Worm (Caenorhabditis elegans): ENCODE measurements around the gene K12D9.1.
"Not testable (repeated sequence)": the region's sequence is repeated elsewhere in the genome, so short reads cannot be mapped to it uniquely, and the experiment has no call there.

The K12D9.1 gene

DNA sequence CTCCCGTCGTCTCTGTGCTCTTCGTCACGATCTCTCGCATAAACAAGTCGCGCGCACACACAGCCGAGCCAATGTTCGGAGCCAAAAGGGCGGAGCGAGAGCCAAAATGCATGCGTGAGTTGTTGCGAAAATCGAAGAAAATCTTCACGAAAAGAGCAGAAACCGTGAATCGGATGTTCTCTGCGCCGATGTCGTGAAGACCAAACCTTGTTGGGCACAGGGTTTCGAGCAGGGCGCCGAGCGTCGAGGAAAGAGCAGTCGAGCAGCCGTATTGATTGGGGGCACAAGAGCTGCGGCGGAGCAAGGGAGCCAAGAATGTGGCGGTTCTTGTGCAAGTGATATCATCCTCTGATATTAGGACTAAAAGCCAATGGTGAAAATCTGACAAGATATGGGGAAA is 32.1 kb downstream of the K12D9.1 start:
- TF ChIP-seq ztf-4 (tag; optimal IDR thresholded peaks at IDR 0.05): no peak
- no peak for TF ChIP-seq C34F6.9 (tag; optimal IDR thresholded peaks at IDR 0.05)

DNA sequence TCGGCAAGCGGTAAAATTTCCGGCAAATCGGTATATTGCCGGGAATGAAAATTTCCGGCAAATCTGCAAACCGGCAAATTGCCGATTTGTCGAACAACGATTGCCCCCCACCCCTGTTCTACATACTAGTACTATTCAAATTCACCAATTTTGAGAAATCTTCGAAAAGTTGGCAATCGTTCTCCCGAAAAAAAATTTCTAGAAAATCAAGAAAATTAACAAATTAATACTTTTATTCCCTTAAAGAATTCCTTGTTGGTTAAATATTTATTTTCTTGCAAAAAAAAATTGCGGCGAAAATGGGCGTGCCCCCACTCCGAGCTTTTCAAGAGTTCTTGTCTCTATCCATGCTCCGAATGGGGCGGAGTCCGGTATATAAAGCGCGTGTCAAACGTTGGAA is 40.0 kb downstream of the K12D9.1 start, which contains the start of gene C50H11.8:
TSS of gene C50H11.8 (plus strand) at position 301 of the 400 bp plus-strand sequence.
- TF ChIP-seq egl-27 (tag; optimal IDR thresholded peaks at IDR 0.05): no peak
- no peak for TF ChIP-seq ztf-1 (GFP tag; conservative IDR thresholded peaks at IDR 0.05)
- TF ChIP-seq lin-13 (GFP tag; optimal IDR thresholded peaks at IDR 0.05): no peak
- TF ChIP-seq nhr-25 (tag; optimal IDR thresholded peaks at IDR 0.05): no peak
- no peak for TF ChIP-seq lsy-2 (tag; optimal IDR thresholded peaks at IDR 0.05)
- no peak for TF ChIP-seq nhr-10 (tag; optimal IDR thresholded peaks at IDR 0.05)
- TF ChIP-seq peb-1 (tag; optimal IDR thresholded peaks at IDR 0.05): no peak
- TF ChIP-seq ZK546.5 (tag; optimal IDR thresholded peaks at IDR 0.05): no peak
- no peak for TF ChIP-seq ama-1 (optimal IDR thresholded peaks at IDR 0.05)
- TF ChIP-seq ztf-11 (tag; optimal IDR thresholded peaks at IDR 0.05): no peak
- no peak for TF ChIP-seq sem-4 (tag; optimal IDR thresholded peaks at IDR 0.05)
- TF ChIP-seq zag-1 (tag; optimal IDR thresholded peaks at IDR 0.05): no peak

DNA sequence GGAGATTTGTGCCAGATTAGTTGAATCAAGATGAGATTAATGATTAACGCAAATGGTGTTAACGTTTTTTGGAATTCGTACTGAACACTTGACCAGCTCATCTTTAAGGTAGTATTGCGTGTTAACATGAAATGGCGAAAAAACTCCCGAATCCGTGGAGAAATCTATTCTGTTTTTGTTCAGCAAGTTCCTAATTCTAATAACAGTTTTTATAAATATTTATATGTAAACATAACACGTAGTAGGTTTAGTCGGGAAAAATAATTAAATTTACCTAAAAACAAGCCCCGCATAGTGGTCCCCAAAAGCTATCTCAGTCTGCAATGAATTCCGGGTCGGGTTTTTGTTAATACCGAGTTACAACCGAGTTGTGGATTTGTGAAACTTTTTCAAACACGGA is 44.7 kb downstream of the K12D9.1 start, which contains the start of gene str-244:
TSS of gene str-244 (minus strand) at position 101 of the 400 bp plus-strand sequence.
- no peak for TF ChIP-seq nhr-12 (tag; optimal IDR thresholded peaks at IDR 0.05)
- TF ChIP-seq lsy-2 (tag; optimal IDR thresholded peaks at IDR 0.05): no peak
- TF ChIP-seq lin-11 (tag; optimal IDR thresholded peaks at IDR 0.05): no peak
- no peak for TF ChIP-seq nhr-11 (tag; optimal IDR thresholded peaks at IDR 0.05)
- TF ChIP-seq nhr-21 (tag; optimal IDR thresholded peaks at IDR 0.05): no peak
- no peak for TF ChIP-seq snpc-4 (tag; optimal IDR thresholded peaks at IDR 0.05)
- no peak for TF ChIP-seq fos-1 (tag; optimal IDR thresholded peaks at IDR 0.05)
- TF ChIP-seq sma-9 (GFP tag; optimal IDR thresholded peaks at IDR 0.05): no peak
- no peak for TF ChIP-seq sma-9 (tag; optimal IDR thresholded peaks at IDR 0.05)
- no peak for TF ChIP-seq blmp-1 (tag; optimal IDR thresholded peaks at IDR 0.05; ENCODE audit: insufficient read depth)
- TF ChIP-seq ztf-11 (tag; optimal IDR thresholded peaks at IDR 0.05): no peak
- no peak for TF ChIP-seq mbf-1 (tag; optimal IDR thresholded peaks at IDR 0.05)
- TF ChIP-seq zag-1 (tag; optimal IDR thresholded peaks at IDR 0.05): no peak
- TF ChIP-seq ceh-82 (tag; optimal IDR thresholded peaks at IDR 0.05): no peak
- TF ChIP-seq nhr-77 (tag; optimal IDR thresholded peaks at IDR 0.05): no peak
- TF ChIP-seq dmd-4 (tag; optimal IDR thresholded peaks at IDR 0.05): no peak

- TF ChIP-seq ZK546.5 (tag; optimal IDR thresholded peaks at IDR 0.05) (no peak), nhr-6 (tag; optimal IDR thresholded peaks at IDR 0.05) (no peak), ama-1 (optimal IDR thresholded peaks at IDR 0.05) (no peak), ztf-1 (GFP tag; conservative IDR thresholded peaks at IDR 0.05) (no peak), unc-55 (GFP tag; optimal IDR thresholded peaks at IDR 0.05) (no peak), mbf-1 (tag; optimal IDR thresholded peaks at IDR 0.05) (no peak)
Observed at ce11 chrV:3062078-3062477, 47.8 kb downstream of the K12D9.1 start, which contains the start of gene srt-15. TSS of gene srt-15 (minus strand) at chrV:3062178.

DNA sequence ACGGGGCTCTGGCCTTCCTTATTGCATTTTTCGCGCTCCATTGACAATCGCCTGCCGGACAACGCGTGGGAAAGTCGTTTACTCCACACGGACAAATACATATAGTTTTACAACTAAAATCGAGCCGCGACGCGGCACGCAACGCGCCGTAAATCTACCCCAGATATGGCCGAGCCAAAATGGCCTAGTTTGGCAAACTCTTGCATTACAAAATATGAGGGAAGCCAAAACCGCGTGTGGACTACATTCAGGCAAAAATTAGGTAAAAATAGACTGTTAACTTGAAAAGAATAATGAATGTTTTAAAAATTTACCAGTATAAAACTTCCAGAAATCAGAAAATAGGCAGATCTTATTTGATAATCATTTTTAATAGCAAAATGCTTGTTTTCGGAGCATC is 50.1 kb downstream of the K12D9.1 start, which contains the start of gene srt-16:
TSS of gene srt-16 (minus strand) at position 101 of the 400 bp plus-strand sequence.
- not testable (repeated sequence) for TF ChIP-seq dmd-4, C34F6.9, mdl-1 (tag; optimal IDR thresholded peaks at IDR 0.05)
